Worm (Caenorhabditis elegans) whole organism, late embryonic: ENCODE measurements around the gene unc-32.
A peak's percentile ranks its signal among the peaks of the same experiment; 100 is the strongest.

Experiments used
- C08G9.2 ChIP-seq: sonication (generic microtip); optimal IDR thresholded peaks from 2 replicates; lab custom pipeline; 2016; ENCODE audit warnings: mild to moderate bottlenecking, missing genetic modification characterization, moderate library complexity, missing compliant biosample characterization
- C38D4.7 ChIP-seq: fragments of 200-800 bp; sonication (Bioruptor generic); optimal IDR thresholded peaks from 2 replicates; lab custom pipeline; 2018; ENCODE audit warnings: mild to moderate bottlenecking, missing genetic modification characterization, moderate library complexity, missing compliant biosample characterization
- K02D7.2 ChIP-seq: sonication (generic microtip); optimal IDR thresholded peaks from 2 replicates; lab custom pipeline; 2017; ENCODE audit warnings: mild to moderate bottlenecking, missing genetic modification characterization, missing compliant biosample characterization
- K09A11.1 ChIP-seq: sonication (generic microtip); optimal IDR thresholded peaks from 2 replicates; lab custom pipeline; 2017; ENCODE audit warnings: antibody characterized with exemption, mild to moderate bottlenecking, missing genetic modification characterization, missing compliant biosample characterization; ENCODE audit not compliant: insufficient read depth
- Y22D7AL.16 ChIP-seq: sonication (generic microtip); optimal IDR thresholded peaks from 2 replicates; lab custom pipeline; 2016; ENCODE audit warnings: missing genetic modification characterization, missing compliant biosample characterization
- ceh-14 ChIP-seq: sonication (generic microtip); optimal IDR thresholded peaks from 2 replicates; lab custom pipeline; 2016; ENCODE audit warnings: missing genotype, missing genetic modification characterization, missing compliant biosample characterization
- ceh-19 ChIP-seq: fragments of 200-800 bp; sonication (Bioruptor generic); optimal IDR thresholded peaks from 2 replicates; lab custom pipeline; 2018; ENCODE audit warnings: mild to moderate bottlenecking, missing genetic modification characterization, missing compliant biosample characterization
- ceh-2 ChIP-seq: sonication (generic microtip); optimal IDR thresholded peaks from 2 replicates; lab custom pipeline; 2016; ENCODE audit warnings: missing genotype, missing genetic modification characterization, missing compliant biosample characterization
- ceh-22 ChIP-seq: sonication (generic microtip); optimal IDR thresholded peaks from 2 replicates; lab custom pipeline; 2017; ENCODE audit warnings: missing biosample characterization, missing genetic modification characterization
- ceh-24 ChIP-seq: sonication (generic microtip); optimal IDR thresholded peaks from 2 replicates; lab custom pipeline; 2016; ENCODE audit warnings: mild to moderate bottlenecking, missing genetic modification characterization, missing compliant biosample characterization
- ceh-30 ChIP-seq: fragments of 150-350 bp; optimal IDR thresholded peaks from 2 replicates; lab custom pipeline; 2014; ENCODE audit warnings: missing biosample characterization, missing genetic modification characterization
- ceh-45 ChIP-seq: fragments of 200-800 bp; sonication (Bioruptor generic); IDR thresholded peaks from 2 replicates; pipeline ENCODE4 v1.3.6; 2022; ENCODE audit warnings: missing genetic modification reagents, missing genetic modification characterization, missing compliant biosample characterization
- ceh-48 ChIP-seq: sonication (generic microtip); optimal IDR thresholded peaks from 2 replicates; lab custom pipeline; 2016; ENCODE audit warnings: missing genetic modification characterization, inconsistent platforms, missing compliant biosample characterization
- ceh-6 ChIP-seq: fragments of 200-800 bp; sonication (Bioruptor generic); optimal IDR thresholded peaks from 2 replicates; lab custom pipeline; 2018; ENCODE audit warnings: mild to moderate bottlenecking, missing genetic modification characterization, missing compliant biosample characterization
- che-1 ChIP-seq: sonication (generic microtip); optimal IDR thresholded peaks from 2 replicates; lab custom pipeline; 2016; ENCODE audit warnings: mild to moderate bottlenecking, missing genetic modification characterization, missing compliant biosample characterization
- fax-1 ChIP-seq: sonication (generic microtip); optimal IDR thresholded peaks from 2 replicates; lab custom pipeline; 2016; ENCODE audit warnings: missing genotype, missing genetic modification characterization, missing compliant biosample characterization
- lin-11 ChIP-seq: fragments of 200-800 bp; sonication (Bioruptor generic); optimal IDR thresholded peaks from 2 replicates; lab custom pipeline; 2018; ENCODE audit warnings: mild to moderate bottlenecking, missing genetic modification characterization, missing compliant biosample characterization
- madf-2 ChIP-seq: sonication (generic microtip); optimal IDR thresholded peaks from 2 replicates; lab custom pipeline; 2017; ENCODE audit warnings: missing genetic modification characterization, missing compliant biosample characterization
- mec-3 ChIP-seq: sonication (generic microtip); optimal IDR thresholded peaks from 2 replicates; lab custom pipeline; 2016; ENCODE audit warnings: borderline replicate concordance, missing genetic modification characterization, missing compliant biosample characterization
- nfya-1 ChIP-seq: sonication (generic microtip); optimal IDR thresholded peaks from 2 replicates; lab custom pipeline; 2017; ENCODE audit warnings: missing genetic modification characterization, mild to moderate bottlenecking, missing compliant biosample characterization, antibody characterized with exemption, moderate library complexity
- nhr-11 ChIP-seq: fragments of 150-350 bp; optimal IDR thresholded peaks from 2 replicates; lab custom pipeline; 2014; ENCODE audit warnings: missing biosample characterization, missing genetic modification characterization
- nhr-232 ChIP-seq: sonication (generic microtip); optimal IDR thresholded peaks from 2 replicates; lab custom pipeline; 2016; ENCODE audit warnings: missing genetic modification characterization, missing compliant biosample characterization
- pag-3 ChIP-seq: sonication (generic microtip); optimal IDR thresholded peaks from 2 replicates; lab custom pipeline; 2016; ENCODE audit warnings: missing compliant biosample characterization, missing genetic modification characterization, borderline replicate concordance
- pax-1 ChIP-seq: fragments of 150-350 bp; optimal IDR thresholded peaks from 2 replicates; lab custom pipeline; 2014; ENCODE audit warnings: missing biosample characterization, missing genetic modification characterization
- pha-2 ChIP-seq: sonication (generic microtip); optimal IDR thresholded peaks from 2 replicates; lab custom pipeline; 2017; ENCODE audit warnings: mild to moderate bottlenecking, missing genetic modification characterization, missing compliant biosample characterization
- ref-2 ChIP-seq: sonication (generic microtip); optimal IDR thresholded peaks from 2 replicates; lab custom pipeline; 2016; ENCODE audit warnings: missing genetic modification characterization, missing compliant biosample characterization
- sox-2 ChIP-seq: fragments of 200-800 bp; sonication (Bioruptor generic); IDR thresholded peaks from 2 replicates; pipeline ENCODE4 v1.3.6; 2022; ENCODE audit warnings: missing genetic modification reagents, missing genetic modification characterization, missing compliant biosample characterization
- syd-9 ChIP-seq: sonication (generic microtip); optimal IDR thresholded peaks from 2 replicates; lab custom pipeline; 2016; ENCODE audit warnings: mild to moderate bottlenecking, missing genetic modification characterization, moderate library complexity, missing compliant biosample characterization
- tbx-7 ChIP-seq: sonication (generic microtip); optimal IDR thresholded peaks from 2 replicates; lab custom pipeline; 2016; ENCODE audit warnings: missing genotype, missing genetic modification characterization, missing compliant biosample characterization
- unc-3 ChIP-seq, 2 experiments: fragments of 200-800 bp in 1 of 2; sonication (Bioruptor generic) in 1 of 2; sonication (generic microtip) in 1 of 2; conservative IDR thresholded peaks in 1 of 2; optimal IDR thresholded peaks in 1 of 2; 2 replicates each; pipeline versions ENCODE4 v1.3.6 to Lab custom; 2016 to 2022; ENCODE audit warnings: missing compliant biosample characterization in 2 of 2, missing genetic modification characterization in 2 of 2, missing genetic modification reagents in 1 of 2
- unc-42 ChIP-seq: sonication (generic microtip); optimal IDR thresholded peaks from 2 replicates; lab custom pipeline; 2016; ENCODE audit warnings: missing genotype, missing genetic modification characterization, missing compliant biosample characterization
- unc-55 ChIP-seq: sonication (generic microtip); optimal IDR thresholded peaks from 2 replicates; lab custom pipeline; 2017; ENCODE audit warnings: missing biosample characterization, missing genetic modification reagents, missing genetic modification characterization
- unc-86 ChIP-seq: sonication (generic microtip); optimal IDR thresholded peaks from 2 replicates; lab custom pipeline; 2016; ENCODE audit warnings: missing genetic modification characterization, missing compliant biosample characterization

Gene unc-32

ce11 chrIII:8937571-8937970 is 32.2 kb downstream of the unc-32 start (continued):
- TF ChIP-seq pax-1 (tag; lab: Kevin White, UChicago): no peak
- TF ChIP-seq madf-2 (tag; lab: Kevin White, UChicago): peak; percentile 87
- TF ChIP-seq C38D4.7 (GFP tag; lab: Kevin White, UChicago): peak; percentile 86
- TF ChIP-seq C08G9.2 (tag; lab: Kevin White, UChicago): peak; percentile 76
- peak; percentile 91 for TF ChIP-seq ceh-14
- no peak for TF ChIP-seq pag-3
- peak; percentile 89 for TF ChIP-seq pha-2 (tag; lab: Kevin White, UChicago)
- peak; percentile 86 for TF ChIP-seq lin-11 (tag; lab: Kevin White, UChicago)
- peak; percentile 91 for TF ChIP-seq syd-9
- TF ChIP-seq K09A11.1 (tag; lab: Kevin White, UChicago): peak; percentile 72
- peak; percentile 86 for TF ChIP-seq ceh-2 (tag; lab: Kevin White, UChicago)
- TF ChIP-seq unc-86 (tag; lab: Kevin White, UChicago): peak; percentile 91
- TF ChIP-seq mec-3 (tag; lab: Kevin White, UChicago): no peak
- TF ChIP-seq tbx-7: peak; percentile 59
- TF ChIP-seq nhr-11 (tag; lab: Kevin White, UChicago): no peak
- peak; percentile 87 for TF ChIP-seq che-1 (tag; lab: Kevin White, UChicago)

- TF ChIP-seq K09A11.1 (tag; lab: Kevin White, UChicago): no peak
- no peak for TF ChIP-seq ref-2 (tag; lab: Kevin White, UChicago)
- TF ChIP-seq unc-3 (GFP tag; conservative IDR thresholded peaks at IDR 0.05; lab: Robert Waterston, UW): no peak
- no peak for TF ChIP-seq unc-3 (tag; optimal IDR thresholded peaks at IDR 0.05; lab: Kevin White, UChicago)
These were observed 38.9 kb downstream of the unc-32 start, which contains the start of gene dhrr-1 for ce11 chrIII:8944357-8944756. dhrr-1 (plus strand) TSS chrIII:8944657.

- peak; percentile 3 for TF ChIP-seq unc-42 (tag; lab: Kevin White, UChicago)
- no peak for TF ChIP-seq ref-2 (tag; lab: Kevin White, UChicago)
- TF ChIP-seq, all 69 proteins: peak for 1
These were observed 40.9 kb downstream of the unc-32 start for ce11 chrIII:8946285-8946684.

ce11 chrIII:8949147-8949546 is 43.7 kb downstream of the unc-32 start:
- TF ChIP-seq ceh-45 (GFP tag; lab: Robert Waterston, UW) (no peak), fax-1 (tag; lab: Kevin White, UChicago) (no peak), ceh-22 (tag; lab: Kevin White, UChicago) (no peak), K02D7.2 (tag; lab: Kevin White, UChicago) (no peak), unc-55 (GFP tag; lab: Kevin White, UChicago) (no peak), unc-42 (tag; lab: Kevin White, UChicago) (no peak)

ce11 chrIII:8955536-8955935 is 50.1 kb downstream of the unc-32 start:
- TF ChIP-seq ceh-6 (no peak), nhr-11 (tag; lab: Kevin White, UChicago) (no peak), ceh-19 (no peak), ceh-24 (tag; lab: Kevin White, UChicago) (no peak), fax-1 (tag; lab: Kevin White, UChicago) (no peak), pax-1 (tag; lab: Kevin White, UChicago) (no peak), ceh-45 (GFP tag; lab: Robert Waterston, UW) (no peak), sox-2 (GFP tag; lab: Robert Waterston, UW) (no peak), nhr-232 (tag; lab: Kevin White, UChicago) (no peak), ceh-48 (tag; lab: Kevin White, UChicago) (no peak), ceh-30 (tag; lab: Kevin White, UChicago) (no peak), Y22D7AL.16 (tag; lab: Kevin White, UChicago) (no peak), nfya-1 (tag; lab: Kevin White, UChicago) (no peak)
